Worm (Caenorhabditis elegans) whole organism, L3 larva: ENCODE measurements around the gene F26F4.8.
A peak's percentile ranks its signal among the peaks of the same experiment; 100 is the strongest.

Experiments used
- R02D3.7 ChIP-seq: fragments of 150-350 bp; optimal IDR thresholded peaks from 2 replicates; lab custom pipeline; 2014; ENCODE audit warnings: missing biosample characterization, missing genetic modification characterization
- aly-2 ChIP-seq: fragments of 150-350 bp; optimal IDR thresholded peaks from 2 replicates; lab custom pipeline; 2014; ENCODE audit warnings: missing biosample characterization, missing genetic modification characterization
- ceh-16 ChIP-seq: sonication (generic microtip); optimal IDR thresholded peaks from 2 replicates; lab custom pipeline; 2017; ENCODE audit warnings: missing biosample characterization, missing genetic modification characterization
- ceh-28 ChIP-seq: fragments of 150-350 bp; optimal IDR thresholded peaks from 2 replicates; lab custom pipeline; 2014; ENCODE audit warnings: missing biosample characterization, missing genetic modification reagents, missing genetic modification characterization
- ceh-82 ChIP-seq: fragments of 150-350 bp; optimal IDR thresholded peaks from 2 replicates; lab custom pipeline; 2014; ENCODE audit warnings: missing biosample characterization, missing genetic modification characterization
- ceh-9 ChIP-seq: sonication (generic microtip); optimal IDR thresholded peaks from 2 replicates; lab custom pipeline; 2018; ENCODE audit warnings: missing biosample characterization, missing genetic modification characterization
- daf-12 ChIP-seq: fragments of 150-350 bp; optimal IDR thresholded peaks from 2 replicates; lab custom pipeline; 2014; ENCODE audit warnings: missing biosample characterization, missing genetic modification reagents, missing genetic modification characterization
- egl-27 ChIP-seq: sonication (generic microtip); optimal IDR thresholded peaks from 4 replicates; lab custom pipeline; 2017; ENCODE audit warnings: missing biosample characterization, missing genetic modification reagents, missing genetic modification characterization
- egl-5 ChIP-seq: fragments of 150-350 bp; optimal IDR thresholded peaks from 2 replicates; lab custom pipeline; 2017; ENCODE audit warnings: missing biosample characterization, missing genetic modification reagents, missing genetic modification characterization, inconsistent platforms
- elt-1 ChIP-seq: fragments of 150-350 bp; optimal IDR thresholded peaks from 2 replicates; lab custom pipeline; 2014; ENCODE audit warnings: missing biosample characterization, missing genetic modification characterization
- elt-2 ChIP-seq: sonication (generic microtip); optimal IDR thresholded peaks from 2 replicates; lab custom pipeline; 2016; ENCODE audit warnings: missing genetic modification reagents, mild to moderate bottlenecking, missing genetic modification characterization, missing compliant biosample characterization
- elt-3 ChIP-seq, 3 experiments: fragments of 150-350 bp in 1 of 3; sonication (generic microtip) in 2 of 3; optimal IDR thresholded peaks; 2 replicates in 2 of 3; 4 replicates in 1 of 3; lab custom pipeline; 2014 to 2017; ENCODE audit warnings: missing biosample characterization in 3 of 3, missing genetic modification characterization in 3 of 3
- eor-1 ChIP-seq, 2 experiments: fragments of 150-350 bp; optimal IDR thresholded peaks; 2 replicates each; lab custom pipeline; 2014 to 2018; ENCODE audit warnings: missing biosample characterization in 2 of 2, missing genetic modification characterization in 2 of 2
- fkh-10 ChIP-seq: sonication (generic microtip); optimal IDR thresholded peaks from 2 replicates; lab custom pipeline; 2017; ENCODE audit warnings: missing biosample characterization, missing genetic modification reagents, missing genetic modification characterization
- fkh-2 ChIP-seq: fragments of 150-350 bp; optimal IDR thresholded peaks from 2 replicates; lab custom pipeline; 2014; ENCODE audit warnings: missing biosample characterization, missing genetic modification reagents, missing genetic modification characterization
- fos-1 ChIP-seq: fragments of 150-350 bp; optimal IDR thresholded peaks from 2 replicates; lab custom pipeline; 2014; ENCODE audit warnings: missing biosample characterization, missing genetic modification characterization
- hmg-11 ChIP-seq: sonication (generic microtip); optimal IDR thresholded peaks from 2 replicates; lab custom pipeline; 2016; ENCODE audit warnings: missing genetic modification characterization, missing compliant biosample characterization
- jun-1 ChIP-seq: fragments of 150-350 bp; optimal IDR thresholded peaks from 2 replicates; lab custom pipeline; 2014; ENCODE audit warnings: missing biosample characterization, missing genetic modification reagents, missing genetic modification characterization
- lin-15B ChIP-seq: fragments of 150-350 bp; optimal IDR thresholded peaks from 2 replicates; lab custom pipeline; 2014; ENCODE audit warnings: missing biosample characterization, missing genetic modification characterization
- lin-39 ChIP-seq: fragments of 150-350 bp; optimal IDR thresholded peaks from 2 replicates; lab custom pipeline; 2018; ENCODE audit warnings: missing biosample characterization, missing genetic modification reagents, missing genetic modification characterization
- lsy-12 ChIP-seq: sonication (generic microtip); optimal IDR thresholded peaks from 2 replicates; lab custom pipeline; 2016; ENCODE audit warnings: mild to moderate bottlenecking, missing genetic modification characterization, missing compliant biosample characterization
- mdl-1 ChIP-seq: fragments of 150-350 bp; optimal IDR thresholded peaks from 2 replicates; lab custom pipeline; 2014; ENCODE audit warnings: missing biosample characterization, missing genetic modification characterization
- mml-1 ChIP-seq: fragments of 150-350 bp; sonication (generic microtip); optimal IDR thresholded peaks from 3 replicates; lab custom pipeline; 2014; ENCODE audit warnings: missing biosample characterization, missing genetic modification characterization
- nfya-1 ChIP-seq: sonication (generic microtip); optimal IDR thresholded peaks from 2 replicates; lab custom pipeline; 2017; ENCODE audit warnings: missing genetic modification characterization, mild to moderate bottlenecking, missing compliant biosample characterization, antibody characterized with exemption, moderate library complexity; ENCODE audit not compliant: insufficient read depth
- nhr-11 ChIP-seq: fragments of 150-350 bp; optimal IDR thresholded peaks from 2 replicates; lab custom pipeline; 2014; ENCODE audit warnings: missing biosample characterization, missing genetic modification characterization
- nhr-12 ChIP-seq: fragments of 150-350 bp; optimal IDR thresholded peaks from 2 replicates; lab custom pipeline; 2014; ENCODE audit warnings: missing biosample characterization, missing genetic modification characterization
- nhr-23 ChIP-seq: fragments of 150-350 bp; optimal IDR thresholded peaks from 2 replicates; lab custom pipeline; 2014; ENCODE audit warnings: missing biosample characterization, missing genetic modification reagents, missing genetic modification characterization
- nhr-237 ChIP-seq: fragments of 150-350 bp; optimal IDR thresholded peaks from 2 replicates; lab custom pipeline; 2014; ENCODE audit warnings: missing biosample characterization, missing genetic modification characterization
- nhr-25 ChIP-seq: sonication (generic microtip); optimal IDR thresholded peaks from 2 replicates; lab custom pipeline; 2017; ENCODE audit warnings: missing biosample characterization, missing genetic modification characterization
- nhr-28 ChIP-seq: fragments of 150-350 bp; optimal IDR thresholded peaks from 2 replicates; lab custom pipeline; 2014; ENCODE audit warnings: missing biosample characterization, missing genetic modification characterization
- nhr-43 ChIP-seq: sonication (generic microtip); optimal IDR thresholded peaks from 2 replicates; lab custom pipeline; 2016; ENCODE audit warnings: mild to moderate bottlenecking, missing genetic modification characterization, missing compliant biosample characterization; ENCODE audit not compliant: poor library complexity, severe bottlenecking
- nhr-76 ChIP-seq: fragments of 150-350 bp; sonication (generic microtip); optimal IDR thresholded peaks from 5 replicates; lab custom pipeline; 2014; ENCODE audit warnings: missing biosample characterization, missing genetic modification characterization
- nhr-77 ChIP-seq: fragments of 150-350 bp; optimal IDR thresholded peaks from 2 replicates; lab custom pipeline; 2014; ENCODE audit warnings: missing biosample characterization, missing genetic modification characterization
- pha-4 ChIP-seq: fragments of 150-350 bp; optimal IDR thresholded peaks from 2 replicates; lab custom pipeline; 2014; ENCODE audit warnings: missing biosample characterization, missing genetic modification reagents, missing genetic modification characterization
- pqm-1 ChIP-seq: fragments of 150-350 bp; optimal IDR thresholded peaks from 2 replicates; lab custom pipeline; 2017; ENCODE audit warnings: missing biosample characterization, missing genetic modification characterization, inconsistent platforms
- sea-2 ChIP-seq: fragments of 150-350 bp; sonication (generic microtip); optimal IDR thresholded peaks from 4 replicates; lab custom pipeline; 2014; ENCODE audit warnings: missing biosample characterization, missing genetic modification reagents, missing genetic modification characterization
- skn-1 ChIP-seq: fragments of 150-350 bp; optimal IDR thresholded peaks from 2 replicates; lab custom pipeline; 2014; ENCODE audit warnings: missing biosample characterization, missing genetic modification characterization
- snpc-4 ChIP-seq: fragments of 150-350 bp; optimal IDR thresholded peaks from 2 replicates; lab custom pipeline; 2014; ENCODE audit warnings: missing biosample characterization, missing genetic modification characterization
- tbx-2 ChIP-seq: sonication (generic microtip); optimal IDR thresholded peaks from 2 replicates; lab custom pipeline; 2016; ENCODE audit warnings: mild to moderate bottlenecking, missing genetic modification characterization, missing compliant biosample characterization
- unc-39 ChIP-seq: sonication (generic microtip); optimal IDR thresholded peaks from 4 replicates; lab custom pipeline; 2017; ENCODE audit warnings: missing biosample characterization, missing genetic modification characterization
- unc-62 ChIP-seq: fragments of 150-350 bp; sonication (generic microtip); optimal IDR thresholded peaks from 4 replicates; lab custom pipeline; 2014; ENCODE audit warnings: missing biosample characterization, missing genetic modification reagents, missing genetic modification characterization
- zag-1 ChIP-seq: fragments of 150-350 bp; optimal IDR thresholded peaks from 2 replicates; lab custom pipeline; 2014; ENCODE audit warnings: missing biosample characterization, missing genetic modification characterization
- ztf-11 ChIP-seq: fragments of 150-350 bp; optimal IDR thresholded peaks from 2 replicates; lab custom pipeline; 2014; ENCODE audit warnings: missing biosample characterization, missing genetic modification characterization
- ztf-4 ChIP-seq: fragments of 150-350 bp; optimal IDR thresholded peaks from 2 replicates; lab custom pipeline; 2014; ENCODE audit warnings: missing biosample characterization, missing genetic modification characterization

The F26F4.8 gene

ce11 chrIII:4934896-4935628 lies 29.8 kb upstream of the F26F4.8 start, which contains the start of gene mrps-18C:
mrps-18C (plus strand) TSS chrIII:4935578.
- TF ChIP-seq unc-62 (GFP tag; lab: Kevin White, UChicago) (no peak), nhr-28 (tag; lab: Kevin White, UChicago) (no peak), daf-12 (tag; lab: Kevin White, UChicago) (no peak), egl-5 (tag; lab: Kevin White, UChicago) (no peak), nhr-25 (tag; lab: Kevin White, UChicago) (no peak), nhr-11 (no peak), mdl-1 (tag; lab: Kevin White, UChicago) (no peak), aly-2 (no peak), nhr-77 (no peak), jun-1 (tag; lab: Kevin White, UChicago) (no peak), nhr-237 (tag; lab: Kevin White, UChicago) (no peak), ztf-11 (no peak), pha-4 (tag; lab: Kevin White, UChicago) (peak; percentile 13), nhr-43 (tag; lab: Kevin White, UChicago) (no peak), lsy-12 (tag; lab: Kevin White, UChicago) (no peak), R02D3.7 (tag; lab: Kevin White, UChicago) (no peak), lin-15B (tag; lab: Kevin White, UChicago) (peak; percentile 55), ceh-9 (tag; lab: Kevin White, UChicago) (no peak), skn-1 (no peak), fkh-2 (tag; lab: Kevin White, UChicago) (no peak), pqm-1 (tag; lab: Kevin White, UChicago) (no peak), hmg-11 (tag; lab: Kevin White, UChicago) (peak; percentile 3), elt-3 (tag; optimal IDR thresholded peaks at IDR 0.05; lab: Kevin White, UChicago) (no peak), fkh-10 (GFP tag; lab: Kevin White, UChicago) (no peak)

- TF ChIP-seq skn-1, result no peak
- no peak for TF ChIP-seq elt-1 (tag; lab: Kevin White, UChicago)
- no peak for TF ChIP-seq daf-12 (tag; lab: Kevin White, UChicago)
- TF ChIP-seq egl-27 (tag; lab: Kevin White, UChicago), result no peak
- TF ChIP-seq nhr-12 (tag; lab: Kevin White, UChicago), result no peak
Observed at ce11 chrIII:4932203-4932699, 27.0 kb upstream of the F26F4.8 start, which contains the start of the genes C26E6.12 and eri-9. C26E6.12 (minus strand) TSS chrIII:4932253. eri-9 (plus strand) TSS chrIII:4932450.

ce11 chrIII:4930154-4930679 lies 24.9 kb upstream of the F26F4.8 start, which contains the start of gene set-2:
set-2 (minus strand) TSS chrIII:4930204.
- TF ChIP-seq fos-1 (no peak), ceh-28 (peak; percentile 3), ceh-82 (tag; lab: Kevin White, UChicago) (no peak), hmg-11 (tag; lab: Kevin White, UChicago) (peak; percentile 55), unc-62 (GFP tag; lab: Kevin White, UChicago) (no peak), tbx-2 (tag; lab: Kevin White, UChicago) (no peak), elt-3 (tag; optimal IDR thresholded peaks at IDR 0.05; lab: Kevin White, UChicago) (no peak), ceh-9 (tag; lab: Kevin White, UChicago) (no peak), mml-1 (tag; lab: Kevin White, UChicago) (no peak), mdl-1 (tag; lab: Kevin White, UChicago) (no peak), pha-4 (tag; lab: Kevin White, UChicago) (peak; percentile 61), ceh-16 (tag; lab: Kevin White, UChicago) (no peak), nhr-77 (no peak), nhr-43 (tag; lab: Kevin White, UChicago) (peak; percentile 89), nhr-11 (no peak), unc-39 (no peak), skn-1 (no peak), elt-2 (peak; percentile 30), daf-12 (tag; lab: Kevin White, UChicago) (no peak), eor-1 (tag; optimal IDR thresholded peaks at IDR 0.05; lab: Kevin White, UChicago) (no peak), elt-1 (tag; lab: Kevin White, UChicago) (no peak), snpc-4 (tag; lab: Kevin White, UChicago) (no peak), nhr-25 (tag; lab: Kevin White, UChicago) (peak; percentile 60), nhr-76 (tag; lab: Kevin White, UChicago) (no peak), nhr-12 (tag; lab: Kevin White, UChicago) (no peak), lsy-12 (tag; lab: Kevin White, UChicago) (peak; percentile 32), nfya-1 (tag; lab: Kevin White, UChicago) (peak; percentile 72), fkh-10 (GFP tag; lab: Kevin White, UChicago) (no peak), fkh-2 (tag; lab: Kevin White, UChicago) (no peak), ztf-4 (tag; lab: Kevin White, UChicago) (no peak), ztf-11 (no peak), R02D3.7 (tag; lab: Kevin White, UChicago) (peak; percentile 44), sea-2 (no peak), egl-5 (tag; lab: Kevin White, UChicago) (no peak), nhr-23 (tag; lab: Kevin White, UChicago) (peak; percentile 88), zag-1 (tag; lab: Kevin White, UChicago) (no peak), lin-39 (no peak), aly-2 (no peak)
